Worm (Caenorhabditis elegans) whole organism, late embryonic: ENCODE measurements around the gene F52C12.6.

ENCODE experiments used
- ama-1 ChIP-seq: fragments of 150-350 bp; optimal IDR thresholded peaks from 2 replicates; lab custom pipeline; 2014
- ceh-2 ChIP-seq: sonication (generic microtip); optimal IDR thresholded peaks from 2 replicates; lab custom pipeline; 2016; ENCODE audit warnings: missing genotype, missing genetic modification characterization, missing compliant biosample characterization
- hlh-6 ChIP-seq: sonication (generic microtip); optimal IDR thresholded peaks from 2 replicates; lab custom pipeline; 2016; ENCODE audit warnings: missing genotype, missing genetic modification characterization, missing compliant biosample characterization
- nhr-11 ChIP-seq: fragments of 150-350 bp; optimal IDR thresholded peaks from 2 replicates; lab custom pipeline; 2014; ENCODE audit warnings: missing biosample characterization, missing genetic modification characterization
- nhr-232 ChIP-seq: sonication (generic microtip); optimal IDR thresholded peaks from 2 replicates; lab custom pipeline; 2016; ENCODE audit warnings: missing genetic modification characterization, missing compliant biosample characterization
- pag-3 ChIP-seq: sonication (generic microtip); optimal IDR thresholded peaks from 2 replicates; lab custom pipeline; 2016; ENCODE audit warnings: missing compliant biosample characterization, missing genetic modification characterization, borderline replicate concordance
- pha-4 ChIP-seq: fragments of 150-350 bp; optimal IDR thresholded peaks from 2 replicates; lab custom pipeline; 2018; ENCODE audit warnings: missing biosample characterization, missing genetic modification reagents, missing genetic modification characterization
- sox-4 ChIP-seq: sonication (generic microtip); optimal IDR thresholded peaks from 2 replicates; lab custom pipeline; 2017; ENCODE audit warnings: mild to moderate bottlenecking, missing genetic modification characterization, inconsistent platforms, missing compliant biosample characterization

ce11 chrIV:1924178-1924577, 32.3 kb upstream of the F52C12.6 start:
- TF ChIP-seq pha-4 = no peak
- no peak for TF ChIP-seq nhr-11 (tag; lab: Kevin White, UChicago)
- no peak for TF ChIP-seq sox-4 (tag; lab: Kevin White, UChicago)
- no peak for TF ChIP-seq pag-3 (tag; lab: Kevin White, UChicago)
- no peak for TF ChIP-seq ceh-2
- no peak for TF ChIP-seq nhr-232 (tag; lab: Kevin White, UChicago)
- TF ChIP-seq ama-1 (lab: Kevin White, UChicago) = no peak
- TF ChIP-seq hlh-6 = no peak
